Worm (Caenorhabditis elegans) whole organism, L4 larva: Measurements from ENCODE around the gene srlf-14.

ENCODE experiments used
- D1046.2 ChIP-seq: fragments of 200-800 bp; sonication (Bioruptor generic); IDR thresholded peaks from 2 replicates; pipeline ENCODE4 v1.3.6; 2022; ENCODE audit warnings: missing genetic modification characterization, missing compliant biosample characterization
- F10B5.3 ChIP-seq: sonication (generic microtip); optimal IDR thresholded peaks from 2 replicates; lab custom pipeline; 2016; ENCODE audit warnings: mild to moderate bottlenecking, missing genetic modification characterization, missing compliant biosample characterization
- Y105C5A.15 ChIP-seq: fragments of 200-800 bp; sonication (Bioruptor generic); IDR thresholded peaks from 2 replicates; pipeline ENCODE4 v1.3.6; 2022; ENCODE audit warnings: missing genetic modification characterization, missing compliant biosample characterization
- ZK337.2 ChIP-seq: fragments of 200-800 bp; sonication (Bioruptor generic); IDR thresholded peaks from 2 replicates; pipeline ENCODE4 v1.3.6; 2022; ENCODE audit warnings: missing genetic modification reagents, missing genetic modification characterization, missing compliant biosample characterization
- aha-1 ChIP-seq: fragments of 150-350 bp; peaks from one replicate; lab custom pipeline; 2014; ENCODE audit warnings: missing biosample characterization, missing genetic modification characterization
- ceh-28 ChIP-seq: fragments of 150-350 bp; optimal IDR thresholded peaks from 2 replicates; lab custom pipeline; 2014; ENCODE audit warnings: missing biosample characterization, missing genetic modification reagents, missing genetic modification characterization
- ceh-32 ChIP-seq: sonication (generic microtip); optimal IDR thresholded peaks from 2 replicates; lab custom pipeline; 2016; ENCODE audit warnings: mild to moderate bottlenecking, missing genetic modification characterization, missing compliant biosample characterization; ENCODE audit not compliant: poor library complexity
- ceh-44 ChIP-seq: fragments of 200-800 bp; sonication (Bioruptor generic); IDR thresholded peaks from 2 replicates; pipeline ENCODE4 v1.3.6; 2022; ENCODE audit warnings: missing genetic modification reagents, missing genetic modification characterization, missing compliant biosample characterization
- ces-1 ChIP-seq: fragments of 150-350 bp; sonication (generic microtip); optimal IDR thresholded peaks from 4 replicates; lab custom pipeline; 2014; ENCODE audit warnings: missing biosample characterization, missing genetic modification reagents, missing genetic modification characterization
- cey-2 ChIP-seq: sonication (generic microtip); optimal IDR thresholded peaks from 3 replicates; lab custom pipeline; 2017; ENCODE audit warnings: missing genetic modification characterization, mild to moderate bottlenecking, missing compliant biosample characterization, antibody characterized with exemption, borderline replicate concordance; ENCODE audit not compliant: insufficient read depth
- daf-19 ChIP-seq: fragments of 200-800 bp; sonication (Bioruptor generic); conservative IDR thresholded peaks from 2 replicates; pipeline ENCODE4 v1.3.6; 2022; ENCODE audit warnings: missing genetic modification characterization, missing compliant biosample characterization
- dmd-6 ChIP-seq: fragments of 200-800 bp; sonication (Bioruptor generic); IDR thresholded peaks from 2 replicates; pipeline ENCODE4 v1.3.6; 2022; ENCODE audit warnings: missing genetic modification reagents, missing genetic modification characterization, missing compliant biosample characterization
- dmd-8 ChIP-seq: fragments of 200-800 bp; sonication (Bioruptor generic); IDR thresholded peaks from 2 replicates; pipeline ENCODE4 v1.3.6; 2022; ENCODE audit warnings: missing genetic modification characterization, missing compliant biosample characterization
- dpl-1 ChIP-seq: fragments of 150-350 bp; optimal IDR thresholded peaks from 2 replicates; lab custom pipeline; 2014; ENCODE audit warnings: missing biosample characterization, missing genetic modification reagents, missing genetic modification characterization
- egl-27 ChIP-seq: sonication (generic microtip); optimal IDR thresholded peaks from 3 replicates; lab custom pipeline; 2017; ENCODE audit warnings: missing biosample characterization, missing genetic modification reagents, missing genetic modification characterization
- egl-43 ChIP-seq: fragments of 200-800 bp; sonication (Bioruptor generic); IDR thresholded peaks from 2 replicates; pipeline ENCODE4 v1.3.6; 2022; ENCODE audit warnings: missing genetic modification reagents, missing genetic modification characterization, missing compliant biosample characterization
- fkh-10 ChIP-seq: fragments of 150-350 bp; optimal IDR thresholded peaks from 2 replicates; lab custom pipeline; 2014; ENCODE audit warnings: missing biosample characterization, missing genetic modification reagents, missing genetic modification characterization
- fos-1 ChIP-seq: fragments of 150-350 bp; optimal IDR thresholded peaks from 2 replicates; lab custom pipeline; 2014; ENCODE audit warnings: missing biosample characterization, missing genetic modification characterization
- hif-1 ChIP-seq, 2 experiments: sonication (generic microtip); optimal IDR thresholded peaks; 2 replicates each; lab custom pipeline; 2016 to 2017; ENCODE audit warnings: missing compliant biosample characterization in 2 of 2, missing genetic modification characterization in 2 of 2, missing genetic modification reagents in 2 of 2, missing genotype in 2 of 2, mild to moderate bottlenecking in 1 of 2
- hlh-30 ChIP-seq: sonication (generic microtip); optimal IDR thresholded peaks from 2 replicates; lab custom pipeline; 2017; ENCODE audit warnings: antibody characterized with exemption, mild to moderate bottlenecking, missing genetic modification characterization, missing compliant biosample characterization; ENCODE audit not compliant: insufficient read depth
- hmg-1.1 ChIP-seq: fragments of 200-800 bp; sonication (Bioruptor generic); IDR thresholded peaks from 2 replicates; pipeline ENCODE4 v1.3.6; 2022; ENCODE audit warnings: missing genetic modification reagents, missing genetic modification characterization, missing compliant biosample characterization
- jun-1 ChIP-seq: fragments of 150-350 bp; optimal IDR thresholded peaks from 2 replicates; lab custom pipeline; 2014; ENCODE audit warnings: missing biosample characterization, missing genetic modification reagents, missing genetic modification characterization
- mdl-1 ChIP-seq, 2 experiments: fragments of 150-350 bp in 1 of 2; sonication (generic microtip) in 1 of 2; optimal IDR thresholded peaks; 2 replicates each; lab custom pipeline; 2014 to 2017; ENCODE audit warnings: missing biosample characterization in 2 of 2, missing genetic modification characterization in 2 of 2
- mep-1 ChIP-seq: fragments of 150-350 bp; sonication (generic microtip); optimal IDR thresholded peaks from 3 replicates; lab custom pipeline; 2014; ENCODE audit warnings: missing biosample characterization, missing genetic modification characterization
- mes-2 ChIP-seq: sonication (generic microtip); optimal IDR thresholded peaks from 2 replicates; lab custom pipeline; 2016; ENCODE audit warnings: missing genotype, mild to moderate bottlenecking, missing genetic modification characterization, missing compliant biosample characterization; ENCODE audit not compliant: poor library complexity, severe bottlenecking
- mxl-2 ChIP-seq: fragments of 200-800 bp; sonication (Bioruptor generic); conservative IDR thresholded peaks from 2 replicates; pipeline ENCODE4 v1.3.6; 2022; ENCODE audit warnings: missing genetic modification reagents, missing genetic modification characterization, missing compliant biosample characterization
- nhr-11 ChIP-seq: fragments of 150-350 bp; optimal IDR thresholded peaks from 2 replicates; lab custom pipeline; 2014; ENCODE audit warnings: missing biosample characterization, missing genetic modification characterization
- saeg-2 ChIP-seq: fragments of 200-800 bp; sonication (Bioruptor generic); IDR thresholded peaks from 2 replicates; pipeline ENCODE4 v1.3.6; 2022; ENCODE audit warnings: missing genetic modification reagents, missing genetic modification characterization, missing compliant biosample characterization
- sdz-12 ChIP-seq: fragments of 200-800 bp; sonication (Bioruptor generic); optimal IDR thresholded peaks from 2 replicates; lab custom pipeline; 2018; ENCODE audit warnings: mild to moderate bottlenecking, missing genetic modification characterization, missing compliant biosample characterization
- snpc-1.2 ChIP-seq: fragments of 200-800 bp; sonication (Bioruptor generic); IDR thresholded peaks from 2 replicates; pipeline ENCODE4 v1.3.6; 2022; ENCODE audit warnings: missing genetic modification reagents, missing genetic modification characterization, missing compliant biosample characterization
- snpc-4 ChIP-seq: fragments of 150-350 bp; optimal IDR thresholded peaks from 2 replicates; lab custom pipeline; 2014; ENCODE audit warnings: missing biosample characterization, missing genetic modification characterization
- spr-1 ChIP-seq: sonication (generic microtip); optimal IDR thresholded peaks from 2 replicates; lab custom pipeline; 2016; ENCODE audit warnings: mild to moderate bottlenecking, missing genetic modification characterization, missing compliant biosample characterization
- spr-3 ChIP-seq: fragments of 200-800 bp; sonication (Bioruptor generic); optimal IDR thresholded peaks from 2 replicates; lab custom pipeline; 2018; ENCODE audit warnings: mild to moderate bottlenecking, missing genetic modification characterization, missing compliant biosample characterization
- tra-1 ChIP-seq: fragments of 200-800 bp; sonication (Bioruptor generic); IDR thresholded peaks from 2 replicates; pipeline ENCODE4 v1.3.6; 2022; ENCODE audit warnings: missing genetic modification reagents, missing genetic modification characterization, missing compliant biosample characterization
- unc-62 ChIP-seq, 3 experiments: fragments of 150-350 bp in 1 of 3; sonication (generic microtip); optimal IDR thresholded peaks in 2 of 3; peaks in 1 of 3; 1 replicate in 1 of 3; 2 replicates in 2 of 3; lab custom pipeline; 2014 to 2017; ENCODE audit warnings: missing biosample characterization in 3 of 3, missing genetic modification characterization in 3 of 3, missing genetic modification reagents in 3 of 3, missing genotype in 1 of 3
- zip-11 ChIP-seq: fragments of 200-800 bp; sonication (Bioruptor generic); IDR thresholded peaks from 2 replicates; pipeline ENCODE4 v1.3.6; 2022; ENCODE audit warnings: missing genetic modification characterization, missing compliant biosample characterization

Gene srlf-14

DNA sequence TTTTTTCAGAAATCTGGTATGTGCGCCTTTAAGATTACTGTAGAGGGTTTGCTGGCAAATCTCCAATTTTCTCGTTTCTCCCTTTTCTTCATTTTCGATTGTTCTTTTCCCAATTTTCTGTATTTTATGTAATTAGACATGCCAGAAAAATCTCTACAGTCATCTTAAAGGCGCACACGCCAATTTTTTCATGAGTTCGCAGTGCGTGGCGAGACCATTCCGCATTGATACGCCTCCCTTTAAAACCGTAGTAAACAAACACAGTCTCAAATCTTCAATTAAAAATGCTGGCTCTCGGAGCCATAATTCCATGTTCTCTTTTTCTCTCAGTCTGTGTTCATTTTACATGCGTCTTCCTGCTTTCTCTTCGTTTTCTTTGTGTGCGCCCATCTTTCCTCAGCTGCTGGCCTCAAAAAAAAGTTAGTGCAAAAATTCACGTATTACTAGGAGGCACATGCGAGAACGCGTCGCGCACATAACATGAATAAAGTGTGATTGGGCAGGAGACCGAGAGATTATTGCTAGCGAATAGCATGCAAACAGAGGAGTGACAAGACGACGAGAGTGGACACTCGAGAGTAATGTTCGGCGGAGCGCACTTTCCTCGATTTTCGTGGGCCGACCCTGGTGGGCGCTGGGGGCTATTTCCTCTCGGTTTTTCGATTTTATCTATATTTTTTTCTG is 24.9 kb upstream of the srlf-14 start (continued):
- TF ChIP-seq cey-2 (tag; lab: Kevin White, UChicago) (no peak), fos-1 (tag; lab: Kevin White, UChicago) (no peak), mxl-2 (GFP tag; lab: Robert Waterston, UW) (no peak), egl-27 (tag; lab: Kevin White, UChicago) (no peak), hmg-1.1 (GFP tag; lab: Robert Waterston, UW) (peak; percentile 86), dpl-1 (peak; percentile 58), unc-62 (GFP tag; optimal IDR thresholded peaks at IDR 0.05 in 1 of 2; lab: Kevin White, UChicago) (peak in 1 of 2 experiments; percentile 96), unc-62 (tag; optimal IDR thresholded peaks at IDR 0.05; lab: Kevin White, UChicago) (no peak), jun-1 (tag; lab: Kevin White, UChicago) (no peak), dmd-8 (GFP tag; lab: Robert Waterston, UW) (no peak), daf-19 (GFP tag; lab: Robert Waterston, UW) (0 out of 2 replicates have a peak, but pooled peaks have one; percentile 27), ceh-44 (0 out of 2 replicates have a peak, but pooled peaks have one; percentile 4), sdz-12 (GFP tag; lab: Kevin White, UChicago) (no peak), hlh-30 (tag; lab: Kevin White, UChicago) (peak; percentile 96), saeg-2 (GFP tag; lab: Robert Waterston, UW) (no peak), aha-1 (tag; lab: Kevin White, UChicago) (peak; percentile 99), snpc-1.2 (0 out of 2 replicates have a peak, but pooled peaks have one; percentile 44), Y105C5A.15 (GFP tag; lab: Robert Waterston, UW) (no peak), mep-1 (tag; lab: Kevin White, UChicago) (peak; percentile 87), ces-1 (GFP tag; lab: Kevin White, UChicago) (no peak), nhr-11 (tag; lab: Kevin White, UChicago) (peak; percentile 77), ceh-28 (tag; lab: Kevin White, UChicago) (no peak), hif-1 (tag; optimal IDR thresholded peaks at IDR 0.05; lab: Kevin White, UChicago) (peak; percentile 89 to 99), spr-3 (GFP tag; lab: Kevin White, UChicago) (peak; percentile 35)

- TF ChIP-seq egl-43 (no peak), mes-2 (tag; lab: Kevin White, UChicago) (no peak), snpc-4 (tag; lab: Kevin White, UChicago) (no peak), tra-1 (GFP tag; lab: Robert Waterston, UW) (no peak), ces-1 (GFP tag; lab: Kevin White, UChicago) (no peak), hif-1 (tag; optimal IDR thresholded peaks at IDR 0.05; lab: Kevin White, UChicago) (no peak), mdl-1 (tag; optimal IDR thresholded peaks at IDR 0.05; lab: Kevin White, UChicago) (no peak), ZK337.2 (GFP tag; lab: Robert Waterston, UW) (no peak), D1046.2 (no peak), fkh-10 (GFP tag; lab: Kevin White, UChicago) (no peak), F10B5.3 (tag; lab: Kevin White, UChicago) (no peak), ceh-32 (tag; lab: Kevin White, UChicago) (no peak), spr-1 (tag; lab: Kevin White, UChicago) (no peak)
Measured at ce11 chrIV:10916134-10916533, 22.0 kb upstream of the srlf-14 start.

DNA sequence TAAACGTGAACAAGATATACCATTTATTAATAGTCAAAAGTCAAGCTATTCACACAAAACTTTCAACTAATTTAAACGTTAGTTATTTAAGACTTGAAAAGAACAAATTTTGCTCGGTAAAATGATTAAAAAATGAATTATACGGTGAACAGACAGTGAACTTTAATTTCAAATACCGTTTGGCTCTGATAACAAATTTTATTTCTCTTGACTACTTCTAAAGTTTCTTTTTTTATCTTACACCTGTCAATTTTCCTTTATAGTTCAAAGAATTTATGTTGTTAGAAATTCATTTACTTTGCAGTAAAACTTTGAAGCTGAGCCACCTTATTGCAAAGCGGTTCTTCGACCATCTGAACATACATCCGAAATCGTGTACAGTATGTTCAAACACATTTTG is 21.2 kb upstream of the srlf-14 start, which contains the start of gene ZK593.3:
ZK593.3 (plus strand) TSS at position 301 of the 400 bp plus-strand sequence.
- no peak for TF ChIP-seq mdl-1 (tag; optimal IDR thresholded peaks at IDR 0.05; lab: Kevin White, UChicago)
- TF ChIP-seq zip-11 (GFP tag; lab: Robert Waterston, UW): no peak
- TF ChIP-seq dmd-6 (GFP tag; lab: Robert Waterston, UW): peak; percentile 29
- TF ChIP-seq, all 104 proteins: peak for 1
